Fruit fly (Drosophila melanogaster): ENCODE data around the gene Gtpx.

The Gtpx gene

DNA sequence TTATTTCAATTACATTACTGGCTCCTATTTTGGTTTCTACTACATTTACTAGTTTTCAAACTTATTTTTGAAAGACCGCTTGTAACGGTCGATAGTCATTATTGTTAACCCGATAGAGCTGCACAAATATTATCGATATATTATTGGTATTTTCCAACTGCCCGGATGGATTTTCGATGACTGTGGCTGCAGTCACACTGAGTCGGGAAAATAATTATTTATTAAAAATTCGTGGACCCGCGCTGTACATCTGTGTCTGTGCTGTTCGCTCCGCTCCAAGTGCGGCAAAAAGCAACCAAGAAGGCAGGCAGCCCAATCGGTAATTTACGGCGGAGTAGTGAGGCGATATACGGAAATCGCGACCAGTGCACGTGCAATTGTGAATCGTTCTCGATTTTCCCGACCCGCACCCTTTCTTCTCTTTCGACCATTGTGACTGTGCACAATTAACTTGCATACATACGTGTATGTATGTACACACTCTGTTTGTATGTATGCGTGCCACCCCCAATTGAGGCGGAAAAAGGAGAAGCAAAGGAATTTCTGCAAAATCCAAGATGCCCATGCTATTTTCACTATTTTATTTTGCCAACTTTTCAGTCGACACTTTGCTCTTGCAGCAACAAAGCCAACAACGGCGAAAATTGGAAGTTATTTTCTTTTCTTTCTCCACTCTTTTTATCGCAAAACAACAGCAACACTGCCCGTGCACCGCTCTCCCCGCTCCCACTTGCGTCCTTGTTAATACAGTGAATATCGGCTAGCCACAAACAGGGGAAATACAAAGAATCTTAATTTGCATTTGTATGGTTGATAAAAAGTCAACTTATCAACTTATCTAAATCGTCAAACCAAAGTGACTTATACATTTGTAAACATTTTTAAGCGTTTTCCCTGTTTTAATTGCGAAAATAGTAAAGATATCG is 22.3 kb upstream of the Gtpx start, which contains the start of gene ZnT63C (continued):
- no peak for TF ChIP-seq CG7987 (GFP tag; optimal IDR thresholded peaks at IDR 0.05)
- no peak for TF ChIP-seq CG1024 (GFP tag; IDR thresholded peaks at IDR 0.05)
- TF ChIP-seq crp (GFP tag; optimal IDR thresholded peaks at IDR 0.05), result no peak
- TF ChIP-seq tup (GFP tag; optimal IDR thresholded peaks at IDR 0.05), result no peak
- TF ChIP-seq CG16813 (GFP tag; IDR thresholded peaks at IDR 0.05; ENCODE audit: partially characterized antibody), result peak; percentile 83
- no peak for TF ChIP-seq Atf6 (GFP tag; IDR thresholded peaks at IDR 0.05)
- TF ChIP-seq Blimp-1 (GFP tag; optimal IDR thresholded peaks at IDR 0.05), result no peak
- TF ChIP-seq Poxn (GFP tag; IDR thresholded peaks at IDR 0.05), result no peak
- TF ChIP-seq CG4282 (GFP tag; optimal IDR thresholded peaks at IDR 0.05), result no peak
- TF ChIP-seq seq (GFP tag; IDR thresholded peaks at IDR 0.05), result no peak
- TF ChIP-seq CG4730 (GFP tag; IDR thresholded peaks at IDR 0.05), result no peak
- TF ChIP-seq Gug (GFP tag; IDR thresholded peaks at IDR 0.05), result no peak
- TF ChIP-seq CG8765 (GFP tag; IDR thresholded peaks at IDR 0.05), result no peak
- no peak for TF ChIP-seq sug (tag; optimal IDR thresholded peaks at IDR 0.05)
- no peak for TF ChIP-seq dmrt11E (tag; optimal IDR thresholded peaks at IDR 0.05)
- TF ChIP-seq H15 (GFP tag; IDR thresholded peaks at IDR 0.05), result no peak
- peak; percentile 78 for TF ChIP-seq amos (GFP tag; IDR thresholded peaks at IDR 0.05; ENCODE audit: partially characterized antibody)
- TF ChIP-seq fd3F (GFP tag; optimal IDR thresholded peaks at IDR 0.05), result no peak
- peak; percentile 49; the same call in 1 of the 3 replicates for TF ChIP-seq CG2199 (GFP tag; IDR thresholded peaks at IDR 0.05)
- no peak for TF ChIP-seq tin (GFP tag; optimal IDR thresholded peaks at IDR 0.05)
- TF ChIP-seq Hr39 (optimal IDR thresholded peaks at IDR 0.05), result no peak
- TF ChIP-seq pfk (GFP tag; optimal IDR thresholded peaks at IDR 0.05), result no peak
- peak; percentile 79 for TF ChIP-seq hb (GFP tag; IDR thresholded peaks at IDR 0.05; ENCODE audit: partially characterized antibody)
- TF ChIP-seq CG1792 (GFP tag; optimal IDR thresholded peaks at IDR 0.05), result no peak
- TF ChIP-seq unpg (GFP tag; optimal IDR thresholded peaks at IDR 0.05), result no peak
- TF ChIP-seq dati (GFP tag; IDR thresholded peaks at IDR 0.05), result no peak
- TF ChIP-seq HLH3B (GFP tag; IDR thresholded peaks at IDR 0.05), result no peak
- no peak for TF ChIP-seq Asciz (GFP tag; optimal IDR thresholded peaks at IDR 0.05)
- no peak for TF ChIP-seq bsh (GFP tag; optimal IDR thresholded peaks at IDR 0.05)
- TF ChIP-seq CG3065 (GFP tag; optimal IDR thresholded peaks at IDR 0.05), result no peak
- peak; percentile 23 for TF ChIP-seq MTF-1 (GFP tag; optimal IDR thresholded peaks at IDR 0.05; ENCODE audit: borderline replicate concordance)
- no peak for TF ChIP-seq CG10366 (GFP tag; IDR thresholded peaks at IDR 0.05)
- no peak for TF ChIP-seq fd96Cb (tag; optimal IDR thresholded peaks at IDR 0.05)
- no peak for TF ChIP-seq Antp (GFP tag; optimal IDR thresholded peaks at IDR 0.05)

DNA sequence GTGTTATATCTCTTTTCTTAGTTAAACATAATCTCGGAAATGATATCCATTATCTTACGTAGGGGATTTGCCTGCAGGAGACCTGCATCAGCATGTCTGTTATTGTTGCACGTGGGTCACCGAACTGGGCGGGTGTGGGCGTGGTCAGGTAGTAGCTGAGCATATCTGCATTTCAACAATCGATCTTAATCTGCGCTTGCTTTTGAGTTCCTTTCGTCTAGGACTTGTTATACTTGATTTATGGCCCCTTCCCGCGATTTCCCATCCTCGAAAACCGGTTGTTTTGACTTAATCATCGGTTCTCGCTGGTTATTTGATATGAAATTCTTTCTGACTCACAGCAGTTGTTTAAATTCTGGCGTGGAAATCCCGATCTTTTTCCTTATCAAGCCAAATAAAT is 21.3 kb upstream of the Gtpx start:
- TF ChIP-seq CG18619 (GFP tag; optimal IDR thresholded peaks at IDR 0.05), result no peak
- no peak for TF ChIP-seq Scr (GFP tag; IDR thresholded peaks at IDR 0.05; ENCODE audit: partially characterized antibody)
- TF ChIP-seq tll (GFP tag; optimal IDR thresholded peaks at IDR 0.05), result peak in 1 of 2 experiments; percentile 25
- no peak for TF ChIP-seq CG2875 (GFP tag; optimal IDR thresholded peaks at IDR 0.05)
- TF ChIP-seq CG15479 (GFP tag; optimal IDR thresholded peaks at IDR 0.05), result peak; percentile 54
- TF ChIP-seq Ptx1 (GFP tag; IDR thresholded peaks at IDR 0.05), result no peak
- TF ChIP-seq slou (GFP tag; optimal IDR thresholded peaks at IDR 0.05), result no peak
- no peak for TF ChIP-seq CG10321 (GFP tag; IDR thresholded peaks at IDR 0.05)
